Worm (Caenorhabditis elegans): ENCODE results near the gene folt-1.
A peak's percentile ranks its signal among the peaks of the same experiment; 100 is the strongest.
"Not testable (repeated sequence)": the region's sequence is repeated elsewhere in the genome, so short reads cannot be mapped to it uniquely, and the experiment has no call there.

folt-1 gene

DNA sequence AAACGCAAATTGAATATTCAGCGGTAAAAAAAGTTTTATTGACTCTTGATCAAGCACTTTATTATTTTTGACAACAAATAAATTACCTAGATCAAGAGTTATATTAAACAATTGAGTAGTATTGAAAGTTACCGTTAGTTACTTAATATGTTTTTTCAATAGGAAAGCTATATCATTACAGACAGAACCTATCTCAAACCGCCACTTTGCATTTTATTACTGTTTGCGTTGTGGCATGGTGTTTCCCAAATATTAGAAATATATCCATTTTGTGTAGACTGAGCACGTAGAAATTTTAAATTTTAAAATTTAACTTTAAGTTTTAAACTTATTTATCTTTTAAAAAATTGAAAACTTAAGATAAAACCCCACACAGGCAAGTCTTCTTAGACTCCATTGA lies 36.9 kb upstream of the folt-1 start:
- TF ChIP-seq sptf-1 (tag; optimal IDR thresholded peaks at IDR 0.05), result no peak
- no peak for TF ChIP-seq flh-1 (GFP tag; optimal IDR thresholded peaks at IDR 0.05)
- no peak for TF ChIP-seq tbx-8 (GFP tag; optimal IDR thresholded peaks at IDR 0.05)
- TF ChIP-seq nhr-12 (tag; optimal IDR thresholded peaks at IDR 0.05), result no peak
- no peak for TF ChIP-seq M03D4.4 (tag; optimal IDR thresholded peaks at IDR 0.05)
- no peak for TF ChIP-seq unc-120 (tag; optimal IDR thresholded peaks at IDR 0.05; ENCODE audit: poor library complexity, severe bottlenecking)
- no peak for TF ChIP-seq unc-39 (tag; optimal IDR thresholded peaks at IDR 0.05)
- no peak for TF ChIP-seq nhr-2 (tag; optimal IDR thresholded peaks at IDR 0.05)
- no peak for TF ChIP-seq zip-8 (tag; optimal IDR thresholded peaks at IDR 0.05)
- TF ChIP-seq ztf-11 (tag; optimal IDR thresholded peaks at IDR 0.05), result no peak
- TF ChIP-seq ceh-43 (GFP tag; optimal IDR thresholded peaks at IDR 0.05), result no peak
- no peak for TF ChIP-seq bed-3 (GFP tag; optimal IDR thresholded peaks at IDR 0.05)
- no peak for TF ChIP-seq nhr-76 (tag; optimal IDR thresholded peaks at IDR 0.05)
- no peak for TF ChIP-seq lin-32 (GFP tag; optimal IDR thresholded peaks at IDR 0.05)
- TF ChIP-seq cnd-1 (tag; optimal IDR thresholded peaks at IDR 0.05), result no peak
- TF ChIP-seq ceh-83 (GFP tag; optimal IDR thresholded peaks at IDR 0.05), result no peak
- TF ChIP-seq elt-3 (tag; optimal IDR thresholded peaks at IDR 0.05), result no peak
- no peak for TF ChIP-seq lin-13 (tag; optimal IDR thresholded peaks at IDR 0.05)
- no peak for TF ChIP-seq drap-1 (GFP tag; optimal IDR thresholded peaks at IDR 0.05)

DNA sequence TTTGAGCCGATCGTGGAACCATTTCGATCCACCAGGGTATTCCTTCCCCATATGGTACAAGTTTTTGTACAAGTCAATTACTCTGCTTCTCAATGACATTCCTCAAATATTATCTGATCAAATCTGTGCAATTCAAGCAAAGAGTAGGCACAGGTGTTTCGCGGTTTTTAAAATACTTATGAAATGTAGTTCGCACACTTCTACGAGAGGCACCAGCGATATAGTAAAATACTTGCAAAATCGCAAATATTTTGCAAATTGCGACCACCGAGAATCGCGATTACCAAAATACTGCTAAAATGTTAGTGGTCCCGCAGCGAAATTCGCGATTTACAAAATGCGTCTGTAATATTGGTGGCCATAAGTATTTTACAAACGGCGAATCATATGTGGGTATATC lies 31.6 kb upstream of the folt-1 start, which contains the start of gene Y42A5A.5:
Y42A5A.5 (minus strand) TSS at position 101 of the 400 bp plus-strand sequence.
- not testable (repeated sequence) for TF ChIP-seq ceh-43 (GFP tag; optimal IDR thresholded peaks at IDR 0.05); nhr-2 (tag; optimal IDR thresholded peaks at IDR 0.05); lin-13 (tag; optimal IDR thresholded peaks at IDR 0.05)

DNA sequence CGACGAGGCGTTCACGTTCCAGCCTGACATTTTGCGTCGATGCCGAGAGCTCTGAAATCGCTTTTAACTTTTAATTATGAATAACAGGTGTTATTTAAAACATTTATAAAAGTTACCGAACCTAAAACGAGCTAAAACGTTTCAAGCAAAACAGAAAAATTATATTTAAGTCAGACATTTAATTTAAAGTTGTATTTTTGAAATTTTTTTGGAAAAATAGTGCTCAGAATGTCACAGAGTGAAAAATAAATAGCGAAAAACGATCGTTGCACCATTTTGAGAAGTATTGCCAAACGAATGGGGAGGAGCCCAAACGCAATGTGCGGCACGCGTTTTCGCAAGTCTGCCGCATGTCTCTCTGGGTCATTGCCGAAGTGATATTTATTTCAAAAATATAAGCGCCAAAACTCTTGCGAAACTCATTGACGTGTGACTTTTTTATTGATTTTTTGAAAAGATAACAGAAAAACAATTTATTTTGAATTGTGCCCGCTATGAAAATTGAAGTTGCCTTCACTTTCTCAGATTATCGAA lies 28.2 kb upstream of the folt-1 start, which contains the start of gene erfa-3:
erfa-3 (minus strand) TSS at position 51 of the 534 bp plus-strand sequence.
- TF ChIP-seq ceh-43 (GFP tag; optimal IDR thresholded peaks at IDR 0.05), result peak; percentile 84
- TF ChIP-seq pha-4 (tag; optimal IDR thresholded peaks at IDR 0.05), result peak; percentile 53
- peak; percentile 79 for TF ChIP-seq nhr-76 (tag; optimal IDR thresholded peaks at IDR 0.05)
- TF ChIP-seq nhr-12 (tag; optimal IDR thresholded peaks at IDR 0.05), result peak; percentile 12
- TF ChIP-seq sem-2 (GFP tag; optimal IDR thresholded peaks at IDR 0.05), result peak; percentile 52
- peak; percentile 37 for TF ChIP-seq elt-1 (tag; optimal IDR thresholded peaks at IDR 0.05; ENCODE audit: borderline replicate concordance, insufficient read depth)
- peak; percentile 28 for TF ChIP-seq ham-2 (GFP tag; optimal IDR thresholded peaks at IDR 0.05)
- TF ChIP-seq flh-1 (GFP tag; optimal IDR thresholded peaks at IDR 0.05), result no peak
- TF ChIP-seq unc-62 (GFP tag; optimal IDR thresholded peaks at IDR 0.05), result no peak
- peak; percentile 26 for TF ChIP-seq nhr-28 (tag; optimal IDR thresholded peaks at IDR 0.05)
- TF ChIP-seq lsy-2 (tag; optimal IDR thresholded peaks at IDR 0.05), result peak; percentile 33
- no peak for TF ChIP-seq snpc-4 (tag; optimal IDR thresholded peaks at IDR 0.05)
- TF ChIP-seq mep-1 (tag; optimal IDR thresholded peaks at IDR 0.05), result peak; percentile 68
- no peak for TF ChIP-seq nhr-2 (tag; optimal IDR thresholded peaks at IDR 0.05)
- peak; percentile 65 for TF ChIP-seq bed-3 (GFP tag; optimal IDR thresholded peaks at IDR 0.05)
- TF ChIP-seq zip-8 (tag; optimal IDR thresholded peaks at IDR 0.05), result no peak
- peak; percentile 50 for TF ChIP-seq cnd-1 (tag; optimal IDR thresholded peaks at IDR 0.05)
- TF ChIP-seq mab-5 (tag; optimal IDR thresholded peaks at IDR 0.05), result no peak
- TF ChIP-seq ceh-39 (tag; optimal IDR thresholded peaks at IDR 0.05), result no peak
- TF ChIP-seq unc-39 (tag; optimal IDR thresholded peaks at IDR 0.05), result no peak
- peak; percentile 65 for TF ChIP-seq drap-1 (GFP tag; optimal IDR thresholded peaks at IDR 0.05)
- TF ChIP-seq unc-120 (tag; optimal IDR thresholded peaks at IDR 0.05; ENCODE audit: poor library complexity, severe bottlenecking), result peak; percentile 79
- TF ChIP-seq ceh-83 (GFP tag; optimal IDR thresholded peaks at IDR 0.05), result peak; percentile 88
- TF ChIP-seq sptf-1 (tag; optimal IDR thresholded peaks at IDR 0.05), result peak; percentile 90
- TF ChIP-seq ztf-11 (tag; optimal IDR thresholded peaks at IDR 0.05), result peak; percentile 82
- no peak for TF ChIP-seq lin-32 (GFP tag; optimal IDR thresholded peaks at IDR 0.05)
- TF ChIP-seq mls-2 (tag; optimal IDR thresholded peaks at IDR 0.05), result peak; percentile 88
- peak; percentile 47 for TF ChIP-seq tbx-8 (GFP tag; optimal IDR thresholded peaks at IDR 0.05)
- TF ChIP-seq elt-3 (tag; optimal IDR thresholded peaks at IDR 0.05), result no peak
- peak; percentile 13 for TF ChIP-seq ces-1 (GFP tag; optimal IDR thresholded peaks at IDR 0.05)
- no peak for TF ChIP-seq blmp-1 (tag; optimal IDR thresholded peaks at IDR 0.05)
- no peak for TF ChIP-seq nhr-237 (tag; optimal IDR thresholded peaks at IDR 0.05)
- TF ChIP-seq M03D4.4 (tag; optimal IDR thresholded peaks at IDR 0.05), result peak; percentile 86
- peak; percentile 69 for TF ChIP-seq lin-13 (tag; optimal IDR thresholded peaks at IDR 0.05)
- peak; percentile 58 for TF ChIP-seq hlh-1 (tag; optimal IDR thresholded peaks at IDR 0.05)

Data from whole organism, mixed stage, embryonic.